Worm (Caenorhabditis elegans): ENCODE measurements around the gene srg-9.

The srg-9 gene

ce11 chrIII:6270277-6270676 is 13.7 kb upstream of the srg-9 start, which contains the start of gene srg-3:
Gene srg-3, minus strand, starts transcription at chrIII:6270377.
- TF ChIP-seq egl-13 (tag; optimal IDR thresholded peaks at IDR 0.05), result no peak
- no peak for TF ChIP-seq zip-4 (GFP tag; optimal IDR thresholded peaks at IDR 0.05)
- TF ChIP-seq dsc-1 (tag; optimal IDR thresholded peaks at IDR 0.05), result no peak
- no peak for TF ChIP-seq nhr-84 (tag; optimal IDR thresholded peaks at IDR 0.05)
- no peak for TF ChIP-seq fkh-10 (GFP tag; optimal IDR thresholded peaks at IDR 0.05)
- TF ChIP-seq sox-4 (tag; optimal IDR thresholded peaks at IDR 0.05), result no peak

DNA sequence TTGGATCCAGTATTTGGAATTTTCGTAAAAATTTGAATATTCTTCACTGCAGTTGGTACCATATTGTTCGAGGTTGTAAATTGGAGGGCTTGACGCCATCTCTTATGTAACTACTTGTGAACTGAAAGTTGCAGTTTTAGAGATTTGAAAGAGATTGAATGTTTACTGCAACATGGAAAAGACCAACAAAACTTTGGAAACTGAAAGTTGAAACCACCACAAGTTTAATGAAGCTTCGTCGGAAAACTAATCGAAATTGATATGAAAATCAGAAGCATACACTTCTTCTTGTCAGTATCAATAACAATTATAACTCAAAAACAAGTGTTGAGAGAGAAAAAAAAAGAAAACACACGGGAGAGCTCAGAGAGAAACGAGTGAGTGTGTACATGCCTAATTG is 11.5 kb upstream of the srg-9 start, which contains the start of gene srg-7:
Gene srg-7 (minus strand): TSS at position 101 of the 400 bp plus-strand sequence.
- no peak for TF ChIP-seq ztf-11 (tag; optimal IDR thresholded peaks at IDR 0.05)
- no peak for TF ChIP-seq unc-86 (tag; optimal IDR thresholded peaks at IDR 0.05)
- TF ChIP-seq ceh-88 (GFP tag; IDR thresholded peaks at IDR 0.05), result no peak
- no peak for TF ChIP-seq lin-39 (tag; optimal IDR thresholded peaks at IDR 0.05)
- no peak for TF ChIP-seq zip-4 (GFP tag; optimal IDR thresholded peaks at IDR 0.05)
- TF ChIP-seq nhr-19 (GFP tag; conservative IDR thresholded peaks at IDR 0.05), result no peak
- no peak for TF ChIP-seq ceh-82 (tag; optimal IDR thresholded peaks at IDR 0.05)

ce11 chrIII:6265911-6266310 is 9.3 kb upstream of the srg-9 start, which contains the start of gene srg-6:
Gene srg-6, minus strand, starts transcription at chrIII:6266011.
- TF ChIP-seq alr-1 (tag; optimal IDR thresholded peaks at IDR 0.05; ENCODE audit: borderline replicate concordance) (no peak), aly-2 (tag; optimal IDR thresholded peaks at IDR 0.05) (no peak), hlh-17 (GFP tag; optimal IDR thresholded peaks at IDR 0.05; ENCODE audit: borderline replicate concordance) (no peak), nhr-19 (GFP tag; conservative IDR thresholded peaks at IDR 0.05) (no peak), jun-1 (tag; optimal IDR thresholded peaks at IDR 0.05) (no peak), nhr-237 (tag; optimal IDR thresholded peaks at IDR 0.05) (no peak), dsc-1 (tag; optimal IDR thresholded peaks at IDR 0.05) (no peak), efl-3 (GFP tag; optimal IDR thresholded peaks at IDR 0.05) (no peak), ztf-11 (tag; optimal IDR thresholded peaks at IDR 0.05) (no peak), snu-23 (GFP tag; optimal IDR thresholded peaks at IDR 0.05) (no peak), F16B12.6 (tag; optimal IDR thresholded peaks at IDR 0.05) (no peak), lin-14 (GFP tag; optimal IDR thresholded peaks at IDR 0.05) (no peak), ets-5 (GFP tag; IDR thresholded peaks at IDR 0.05) (no peak), unc-30 (tag; optimal IDR thresholded peaks at IDR 0.05) (no peak), blmp-1 (tag; optimal IDR thresholded peaks at IDR 0.05) (no peak), fkh-10 (GFP tag; optimal IDR thresholded peaks at IDR 0.05) (no peak), lsy-2 (tag; optimal IDR thresholded peaks at IDR 0.05) (no peak)

DNA sequence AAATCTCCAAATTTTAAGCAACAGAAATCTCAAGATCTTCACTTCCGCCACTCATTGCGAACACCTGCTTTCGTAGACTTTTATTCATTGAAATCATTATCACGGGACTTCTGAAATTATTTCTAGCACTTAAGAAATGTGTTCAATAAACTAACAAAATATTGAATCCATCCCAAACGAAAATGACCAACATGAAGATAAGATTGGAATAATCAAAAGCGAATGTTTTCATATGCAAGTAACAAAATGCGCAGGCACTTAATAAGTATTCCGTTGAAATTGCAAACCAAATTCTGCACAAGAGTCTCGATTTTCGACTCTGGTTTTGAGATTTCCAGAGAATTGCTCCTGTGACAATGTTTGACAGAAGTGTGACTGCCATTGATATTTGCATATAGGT is 7.9 kb upstream of the srg-9 start, which contains the start of gene srg-5:
Gene srg-5 (minus strand): TSS at position 101 of the 400 bp plus-strand sequence.
- TF ChIP-seq C16A3.4 (tag; optimal IDR thresholded peaks at IDR 0.05), result no peak
- TF ChIP-seq ces-1 (GFP tag; optimal IDR thresholded peaks at IDR 0.05), result no peak
- no peak for TF ChIP-seq tlp-1 (tag; optimal IDR thresholded peaks at IDR 0.05)
- TF ChIP-seq swsn-7 (tag; optimal IDR thresholded peaks at IDR 0.05), result no peak
- TF ChIP-seq unc-62 (GFP tag; optimal IDR thresholded peaks at IDR 0.05), result no peak
- TF ChIP-seq lir-3 (tag; optimal IDR thresholded peaks at IDR 0.05; ENCODE audit: poor library complexity), result no peak
- no peak for TF ChIP-seq nhr-85 (tag)
- TF ChIP-seq mab-9 (GFP tag; IDR thresholded peaks at IDR 0.05), result no peak
- no peak for TF ChIP-seq nhr-47 (tag; optimal IDR thresholded peaks at IDR 0.05)
- TF ChIP-seq ztf-4 (tag; optimal IDR thresholded peaks at IDR 0.05), result no peak
- no peak for TF ChIP-seq aha-1 (tag; optimal IDR thresholded peaks at IDR 0.05)
- TF ChIP-seq unc-30 (tag; optimal IDR thresholded peaks at IDR 0.05), result no peak
- TF ChIP-seq mef-2 (tag; optimal IDR thresholded peaks at IDR 0.05), result no peak
- no peak for TF ChIP-seq nhr-71 (tag; optimal IDR thresholded peaks at IDR 0.05)
- no peak for TF ChIP-seq egl-13 (tag; optimal IDR thresholded peaks at IDR 0.05)
- no peak for TF ChIP-seq ceh-82 (tag; optimal IDR thresholded peaks at IDR 0.05)
- no peak for TF ChIP-seq lin-15B (tag; optimal IDR thresholded peaks at IDR 0.05)

Data from whole organism, L1 larva.